Fruit fly (Drosophila melanogaster): ENCODE measurements around the gene kdn.

DNA sequence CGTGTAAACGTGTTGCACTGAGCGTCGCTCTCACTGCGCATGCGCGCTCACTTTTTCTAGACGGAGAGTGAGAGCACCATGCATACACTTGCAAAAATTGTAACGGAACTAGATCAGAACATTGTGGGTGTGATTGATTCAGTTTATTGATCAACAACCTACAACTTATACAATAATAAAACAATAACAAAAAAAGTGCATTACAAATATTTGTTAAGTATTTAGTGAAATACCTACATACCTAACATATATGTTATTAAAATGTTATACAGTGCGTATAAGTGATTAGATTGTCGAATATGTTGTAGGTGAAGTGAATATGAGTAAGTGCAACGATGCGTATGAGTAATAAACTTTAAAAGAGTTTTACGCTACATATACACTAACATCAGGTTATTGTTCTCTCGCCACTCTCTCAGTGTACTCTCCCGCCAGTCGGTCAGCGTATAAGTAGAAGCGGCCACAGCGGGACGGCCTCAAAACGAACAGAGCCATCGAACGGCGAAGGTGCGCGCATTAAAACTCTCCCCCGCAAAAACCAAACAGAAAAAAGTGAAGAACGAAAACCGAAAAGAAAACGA lies 20.0 kb upstream of the kdn start, which contains the start of gene CG42240:
- TF ChIP-seq kay (GFP tag; ENCODE audit: borderline replicate concordance), result peak; percentile 92
- peak; percentile 61 for TF ChIP-seq toe (GFP tag; optimal IDR thresholded peaks at IDR 0.05)
- TF ChIP-seq ovo (GFP tag; optimal IDR thresholded peaks at IDR 0.05), result peak; percentile 71
- TF ChIP-seq CG7045 (GFP tag; optimal IDR thresholded peaks at IDR 0.05), result peak; percentile 89
- TF ChIP-seq cic (GFP tag; optimal IDR thresholded peaks at IDR 0.05), result peak; percentile 74
